Worm (Caenorhabditis elegans) whole organism, young adult: ENCODE data around the gene pigx-1.

ENCODE experiments used
- athp-1 ChIP-seq: sonication (generic microtip); optimal IDR thresholded peaks from 2 replicates; lab custom pipeline; 2017; ENCODE audit warnings: mild to moderate bottlenecking, missing genetic modification characterization, missing compliant biosample characterization
- attf-5 ChIP-seq: fragments of 200-800 bp; sonication (Bioruptor generic); optimal IDR thresholded peaks from 2 replicates; lab custom pipeline; 2018; ENCODE audit warnings: mild to moderate bottlenecking, missing genetic modification characterization, missing compliant biosample characterization
- cebp-2 ChIP-seq: fragments of 200-800 bp; sonication (Bioruptor generic); IDR thresholded peaks from 2 replicates; pipeline ENCODE4 v1.3.6; 2022; ENCODE audit warnings: missing genetic modification characterization, missing compliant biosample characterization
- ceh-27 ChIP-seq: fragments of 200-800 bp; sonication (Bioruptor generic); optimal IDR thresholded peaks from 2 replicates; lab custom pipeline; 2018; ENCODE audit warnings: mild to moderate bottlenecking, missing genetic modification characterization, moderate library complexity, missing compliant biosample characterization
- dpl-1 ChIP-seq: fragments of 150-350 bp; optimal IDR thresholded peaks from 2 replicates; lab custom pipeline; 2014; ENCODE audit warnings: missing biosample characterization, missing genetic modification reagents, missing genetic modification characterization
- lin-40 ChIP-seq: sonication (generic microtip); optimal IDR thresholded peaks from 2 replicates; lab custom pipeline; 2016; ENCODE audit warnings: missing genetic modification characterization, mild to moderate bottlenecking, missing compliant biosample characterization, missing genotype, missing genetic modification reagents
- mel-28 ChIP-seq: sonication (generic microtip); optimal IDR thresholded peaks from 2 replicates; lab custom pipeline; 2016; ENCODE audit warnings: borderline replicate concordance, mild to moderate bottlenecking, missing genetic modification characterization, missing compliant biosample characterization
- nfya-1 ChIP-seq: sonication (generic microtip); optimal IDR thresholded peaks from 2 replicates; lab custom pipeline; 2017; ENCODE audit warnings: antibody characterized with exemption, missing compliant biosample characterization, missing genetic modification characterization, borderline replicate concordance; ENCODE audit not compliant: insufficient read depth
- rcor-1 ChIP-seq: fragments of 200-800 bp; sonication (Bioruptor generic); IDR thresholded peaks from 2 replicates; pipeline ENCODE4 v1.3.6; 2022; ENCODE audit warnings: missing genetic modification reagents, missing genetic modification characterization, missing compliant biosample characterization
- sea-2 ChIP-seq: fragments of 200-800 bp; sonication (Bioruptor generic); IDR thresholded peaks from 2 replicates; pipeline ENCODE4 v1.3.6; 2022; ENCODE audit warnings: missing genetic modification characterization, missing compliant biosample characterization
- unc-62 ChIP-seq: fragments of 150-350 bp; optimal IDR thresholded peaks from 2 replicates; lab custom pipeline; 2014; ENCODE audit warnings: missing biosample characterization, missing genetic modification reagents, missing genetic modification characterization
- zfh-2 ChIP-seq: fragments of 200-800 bp; sonication (Bioruptor generic); conservative IDR thresholded peaks from 2 replicates; pipeline ENCODE4 v1.3.6; 2022; ENCODE audit warnings: missing genetic modification reagents, missing genetic modification characterization, missing compliant biosample characterization
- ztf-25 ChIP-seq: fragments of 200-800 bp; sonication (Bioruptor generic); IDR thresholded peaks from 2 replicates; pipeline ENCODE4 v1.3.6; 2022; ENCODE audit warnings: missing genetic modification reagents, missing genetic modification characterization, missing compliant biosample characterization

ce11 chrX:1068986-1069385, 27.8 kb downstream of the pigx-1 start, which contains the start of gene mksr-1:
- TF ChIP-seq attf-5 (GFP tag; lab: Kevin White, UChicago) (no peak), cebp-2 (GFP tag; lab: Robert Waterston, UW) (no peak), mel-28 (tag; lab: Kevin White, UChicago) (no peak), nfya-1 (tag; lab: Kevin White, UChicago) (no peak), sea-2 (GFP tag; lab: Robert Waterston, UW) (no peak), zfh-2 (0 out of 2 replicates have a peak, but pooled peaks have one; percentile 12), ztf-25 (GFP tag; lab: Robert Waterston, UW) (no peak), athp-1 (no peak), unc-62 (no peak), ceh-27 (GFP tag; lab: Kevin White, UChicago) (no peak), dpl-1 (GFP tag; lab: Kevin White, UChicago) (no peak), lin-40 (tag; lab: Kevin White, UChicago) (no peak), rcor-1 (no peak)
